ENCODE assay signal across 4 fruit fly cellular contexts in the genomic region with DNA sequence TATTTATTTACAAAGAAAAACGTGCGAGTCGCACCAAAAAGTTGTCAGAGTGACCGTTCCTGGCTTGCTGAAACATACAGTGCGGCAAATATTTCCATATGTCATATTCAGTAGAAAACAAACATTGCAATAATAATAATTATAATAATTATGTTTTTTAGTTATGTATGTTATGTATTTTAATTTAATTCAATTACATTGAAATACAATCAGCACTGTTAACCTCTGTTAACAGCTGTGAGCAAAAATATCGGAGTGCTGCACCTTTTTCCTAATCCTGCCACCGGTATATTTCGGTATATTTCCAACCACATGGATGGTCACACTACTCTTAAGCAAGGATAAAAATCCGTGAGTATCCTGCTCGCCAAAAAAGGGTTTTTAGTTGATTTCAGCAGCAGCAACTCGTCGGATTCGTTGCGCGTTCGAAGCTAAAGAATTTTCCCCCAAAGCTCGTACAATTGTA.
TF ChIP-seq lines count a peak whose summit lies in the region.

TSS of gene CG32267 (minus strand) at position 51 of the 466 bp plus-strand sequence.
TSS of gene CG42324 (plus strand) at position 385 of the 466 bp plus-strand sequence.

- peak; percentile 25 for TF ChIP-seq CTCF in whole organism, embryonic (GFP tag; optimal IDR thresholded peaks at IDR 0.05; lab: Kevin White, UChicago)

TF ChIP-seq in whole organism, adult, 20 proteins besides CTCF, POLR2A, EP300 and RAD21:
- TF ChIP-seq CG1620 (GFP tag; optimal IDR thresholded peaks at IDR 0.05; lab: Kevin White, UChicago) = no peak
- TF ChIP-seq tj (GFP tag; optimal IDR thresholded peaks at IDR 0.05; lab: Kevin White, UChicago) = no peak
- no peak for TF ChIP-seq CG11617 (GFP tag; optimal IDR thresholded peaks at IDR 0.05; lab: Kevin White, UChicago)
- no peak for TF ChIP-seq ovo (GFP tag; optimal IDR thresholded peaks at IDR 0.05; lab: Kevin White, UChicago)
- TF ChIP-seq CG5204 (GFP tag; optimal IDR thresholded peaks at IDR 0.05; lab: Kevin White, UChicago) = no peak
- TF ChIP-seq Hr96 (GFP tag; optimal IDR thresholded peaks at IDR 0.05; lab: Kevin White, UChicago) = no peak
- TF ChIP-seq CG33017 (tag; optimal IDR thresholded peaks at IDR 0.05; lab: Kevin White, UChicago) = no peak
- no peak for TF ChIP-seq cic (GFP tag; optimal IDR thresholded peaks at IDR 0.05; lab: Kevin White, UChicago)
- TF ChIP-seq kay (GFP tag; lab: Kevin White, UChicago; ENCODE audit: borderline replicate concordance) = peak; percentile 3
- no peak for TF ChIP-seq CG14711 (tag; optimal IDR thresholded peaks at IDR 0.05; lab: Kevin White, UChicago)
- TF ChIP-seq Crg-1 (GFP tag; optimal IDR thresholded peaks at IDR 0.05; lab: Kevin White, UChicago) = no peak
- TF ChIP-seq CG12768 (GFP tag; optimal IDR thresholded peaks at IDR 0.05; lab: Kevin White, UChicago) = no peak
- TF ChIP-seq CG7101 (tag; optimal IDR thresholded peaks at IDR 0.05; lab: Kevin White, UChicago) = no peak
- no peak for TF ChIP-seq CG7045 (GFP tag; optimal IDR thresholded peaks at IDR 0.05; lab: Kevin White, UChicago)
- peak; percentile 17 for TF ChIP-seq bab1 (GFP tag; optimal IDR thresholded peaks at IDR 0.05; lab: Kevin White, UChicago)
- TF ChIP-seq cnc (optimal IDR thresholded peaks at IDR 0.05; lab: Kevin White, UChicago) = no peak
- no peak for TF ChIP-seq Clk (GFP tag; optimal IDR thresholded peaks at IDR 0.05; lab: Kevin White, UChicago)
- no peak for TF ChIP-seq pad (GFP tag; optimal IDR thresholded peaks at IDR 0.05; lab: Kevin White, UChicago)
- peak; percentile 75 for TF ChIP-seq Mnt (GFP tag; optimal IDR thresholded peaks at IDR 0.05; lab: Kevin White, UChicago)
- TF ChIP-seq toe (GFP tag; optimal IDR thresholded peaks at IDR 0.05; lab: Kevin White, UChicago) = no peak

TF ChIP-seq in whole organism, embryonic, 481 proteins besides CTCF, POLR2A, EP300 and RAD21 (continues in another document):
- TF ChIP-seq Mes4 (GFP tag; optimal IDR thresholded peaks at IDR 0.05; lab: Kevin White, UChicago) (no peak), CG7271 (tag; optimal IDR thresholded peaks at IDR 0.05; lab: Kevin White, UChicago) (no peak), kay (GFP tag; optimal IDR thresholded peaks at IDR 0.05; lab: Kevin White, UChicago) (no peak), CrebB (tag; optimal IDR thresholded peaks at IDR 0.05; lab: Kevin White, UChicago) (no peak), CG32532 (GFP tag; IDR thresholded peaks at IDR 0.05; lab: Robert Waterston, UW) (no peak), eyg (GFP tag; optimal IDR thresholded peaks at IDR 0.05; lab: Kevin White, UChicago) (no peak), pan (optimal IDR thresholded peaks at IDR 0.05; lab: Kevin White, UChicago) (no peak), pan (GFP tag; optimal IDR thresholded peaks at IDR 0.05 in 1 of 2, IDR thresholded peaks at IDR 0.05 in 1 of 2) (no peak), CG13424 (tag; optimal IDR thresholded peaks at IDR 0.05; lab: Kevin White, UChicago) (no peak), NC2β (GFP tag; optimal IDR thresholded peaks at IDR 0.05; lab: Kevin White, UChicago) (no peak), Hsf (GFP tag; optimal IDR thresholded peaks at IDR 0.05; lab: Kevin White, UChicago) (no peak), psq (GFP tag; optimal IDR thresholded peaks at IDR 0.05; lab: Kevin White, UChicago) (no peak), HHEX (GFP tag; optimal IDR thresholded peaks at IDR 0.05; lab: Kevin White, UChicago) (no peak), Atf-2 (GFP tag; optimal IDR thresholded peaks at IDR 0.05; lab: Kevin White, UChicago) (no peak), kni (GFP tag; optimal IDR thresholded peaks at IDR 0.05; lab: Kevin White, UChicago) (no peak), CG11504 (tag; optimal IDR thresholded peaks at IDR 0.05; lab: Kevin White, UChicago) (peak; percentile 1), mld (GFP tag; IDR thresholded peaks at IDR 0.05; lab: Robert Waterston, UW; ENCODE audit: partially characterized antibody) (no peak), MESR4 (GFP tag; optimal IDR thresholded peaks at IDR 0.05; lab: Kevin White, UChicago) (peak; percentile 10), CG4282 (GFP tag; optimal IDR thresholded peaks at IDR 0.05; lab: Kevin White, UChicago) (no peak), chm (GFP tag; IDR thresholded peaks at IDR 0.05; lab: Robert Waterston, UW) (no peak), Pdp1 (GFP tag; optimal IDR thresholded peaks at IDR 0.05; lab: Kevin White, UChicago) (no peak), unpg (GFP tag; optimal IDR thresholded peaks at IDR 0.05; lab: Kevin White, UChicago) (no peak), Fer2 (tag; optimal IDR thresholded peaks at IDR 0.05; lab: Kevin White, UChicago) (no peak), Hmx (GFP tag; optimal IDR thresholded peaks at IDR 0.05; lab: Kevin White, UChicago) (no peak)

TF ChIP-seq in whole organism, prepupa, 60 proteins besides CTCF, POLR2A, EP300 and RAD21:
- peak; percentile 28 for TF ChIP-seq fkh (GFP tag; optimal IDR thresholded peaks at IDR 0.05; lab: Kevin White, UChicago)
- TF ChIP-seq CG6792 (GFP tag; optimal IDR thresholded peaks at IDR 0.05; lab: Kevin White, UChicago) = no peak
- TF ChIP-seq Eip78C (GFP tag; lab: Kevin White, UChicago) = peak; percentile 29
- no peak for TF ChIP-seq svp (GFP tag; lab: Kevin White, UChicago)
TF ChIP-seq in whole organism, prepupa: peak in this region for 2.

TF ChIP-seq in whole organism, wandering third instar larva, 38 proteins besides CTCF, POLR2A, EP300 and RAD21:
- TF ChIP-seq GATAd (GFP tag; optimal IDR thresholded peaks at IDR 0.05; lab: Kevin White, UChicago) (no peak), sage (GFP tag; optimal IDR thresholded peaks at IDR 0.05; lab: Kevin White, UChicago) (peak; percentile 3)
